Worm (Caenorhabditis elegans): ENCODE measurements around the gene wrt-5.

- no peak for TF ChIP-seq pes-1 (GFP tag; IDR thresholded peaks at IDR 0.05)
- no peak for TF ChIP-seq hnd-1 (tag; optimal IDR thresholded peaks at IDR 0.05)
- no peak for TF ChIP-seq ama-1 (optimal IDR thresholded peaks at IDR 0.05)
- no peak for TF ChIP-seq B0310.2 (tag; optimal IDR thresholded peaks at IDR 0.05)
- no peak for TF ChIP-seq aly-1 (tag; optimal IDR thresholded peaks at IDR 0.05)
- no peak for TF ChIP-seq flt-1 (GFP tag; IDR thresholded peaks at IDR 0.05)
Measured at ce11 chrIV:4076690-4077295, 25.4 kb upstream of the wrt-5 start.
